Fruit fly (Drosophila melanogaster) whole organism, embryonic: ENCODE results near the gene CG46314.
A peak's percentile ranks its signal among the peaks of the same experiment; 100 is the strongest.

Source experiments
- Adf1 ChIP-seq: fragments of 200-800 bp; sonication (Bioruptor generic); IDR thresholded peaks from 2 replicates; pipeline ENCODE4 v1.3.6; 2022; ENCODE audit warnings: missing biosample characterization, missing genetic modification characterization
- Bdp1 ChIP-seq: fragments of 200-800 bp; sonication (Bioruptor generic); optimal IDR thresholded peaks from 3 replicates; lab custom pipeline; 2016; ENCODE audit warnings: missing biosample characterization, missing genetic modification characterization
- Bgb ChIP-seq: fragments of 200-800 bp; sonication (Bioruptor generic); IDR thresholded peaks from 2 replicates; pipeline ENCODE4 v1.3.6; 2022; ENCODE audit warnings: missing biosample characterization, missing genetic modification characterization; ENCODE audit not compliant: partially characterized antibody
- CG10274 ChIP-seq: fragments of 200-800 bp; sonication (Bioruptor generic); optimal IDR thresholded peaks from 3 replicates; lab custom pipeline; 2017; ENCODE audit warnings: missing biosample characterization, mild to moderate bottlenecking, missing genetic modification characterization
- CG10431 ChIP-seq: fragments of 200-800 bp; sonication (Bioruptor generic); optimal IDR thresholded peaks from 3 replicates; lab custom pipeline; 2018; ENCODE audit warnings: missing biosample characterization, mild to moderate bottlenecking, missing genetic modification characterization
- CG10543 ChIP-seq: fragments of 200-800 bp; sonication (Bioruptor generic); optimal IDR thresholded peaks from 3 replicates; lab custom pipeline; 2017; ENCODE audit warnings: missing biosample characterization, mild to moderate bottlenecking, missing genetic modification characterization, moderate library complexity
- CG11398 ChIP-seq: fragments of 200-800 bp; sonication (Bioruptor generic); optimal IDR thresholded peaks from 2 replicates; lab custom pipeline; 2016; ENCODE audit warnings: missing biosample characterization, missing genetic modification characterization
- CG11504 ChIP-seq: fragments of 200-800 bp; sonication (Bioruptor generic); optimal IDR thresholded peaks from 3 replicates; lab custom pipeline; 2019; ENCODE audit warnings: missing biosample characterization, mild to moderate bottlenecking, missing genetic modification characterization, moderate library complexity
- CG12391 ChIP-seq: fragments of 200-800 bp; sonication (Bioruptor generic); optimal IDR thresholded peaks from 3 replicates; lab custom pipeline; 2018; ENCODE audit warnings: missing biosample characterization, mild to moderate bottlenecking, missing genetic modification characterization, moderate library complexity
- CG13296 ChIP-seq: fragments of 200-800 bp; sonication (Bioruptor generic); optimal IDR thresholded peaks from 3 replicates; lab custom pipeline; 2018; ENCODE audit warnings: missing biosample characterization, mild to moderate bottlenecking, missing genetic modification characterization
- CG13624 ChIP-seq: fragments of 200-800 bp; sonication (Bioruptor generic); optimal IDR thresholded peaks from 2 replicates; lab custom pipeline; 2016; ENCODE audit warnings: missing biosample characterization, missing genetic modification characterization
- CG15479 ChIP-seq: fragments of 200-800 bp; sonication (Bioruptor generic); optimal IDR thresholded peaks from 3 replicates; lab custom pipeline; 2019; ENCODE audit warnings: missing biosample characterization, mild to moderate bottlenecking, missing genetic modification characterization, moderate library complexity
- CG1603 ChIP-seq: fragments of 200-800 bp; sonication (Bioruptor generic); optimal IDR thresholded peaks from 2 replicates; lab custom pipeline; 2019; ENCODE audit warnings: missing biosample characterization, mild to moderate bottlenecking, missing genetic modification characterization, moderate library complexity
- CG17912 ChIP-seq: fragments of 200-800 bp; sonication (Bioruptor generic); optimal IDR thresholded peaks from 2 replicates; lab custom pipeline; 2018; ENCODE audit warnings: missing biosample characterization, mild to moderate bottlenecking, missing genetic modification characterization
- CG18011 ChIP-seq: fragments of 200-800 bp; sonication (Bioruptor generic); optimal IDR thresholded peaks from 2 replicates; lab custom pipeline; 2017; ENCODE audit warnings: missing biosample characterization, missing genetic modification characterization, mild to moderate bottlenecking, moderate library complexity, missing genotype
- CG2199 ChIP-seq: fragments of 200-800 bp; sonication (Bioruptor generic); IDR thresholded peaks from 3 replicates; pipeline ENCODE4 v1.3.6; 2022; ENCODE audit warnings: missing biosample characterization, missing genetic modification characterization
- CG2712 ChIP-seq: fragments of 200-800 bp; optimal IDR thresholded peaks from 3 replicates; lab custom pipeline; 2019; ENCODE audit warnings: missing biosample characterization, mild to moderate bottlenecking, missing genetic modification characterization, moderate library complexity
- CG3847 ChIP-seq: fragments of 200-800 bp; sonication (Bioruptor generic); IDR thresholded peaks from 2 replicates; pipeline ENCODE4 v1.3.6; 2022; ENCODE audit warnings: missing biosample characterization, missing genetic modification characterization
- CG4820 ChIP-seq: fragments of 200-800 bp; sonication (Bioruptor generic); optimal IDR thresholded peaks from 3 replicates; lab custom pipeline; 2016; ENCODE audit warnings: missing biosample characterization, missing genetic modification characterization
- CG8290 ChIP-seq, 3 experiments: fragments of 200-800 bp; sonication (Bioruptor generic); optimal IDR thresholded peaks; 2 replicates each; lab custom pipeline; 2016 to 2019; ENCODE audit warnings: missing biosample characterization in 3 of 3, missing genetic modification characterization in 3 of 3, mild to moderate bottlenecking in 2 of 3, moderate library complexity in 1 of 3
- Dp ChIP-seq: fragments of 200-800 bp; sonication (Bioruptor generic); optimal IDR thresholded peaks from 2 replicates; lab custom pipeline; 2018; ENCODE audit warnings: missing biosample characterization, mild to moderate bottlenecking, missing genetic modification characterization, moderate library complexity
- E2f1 ChIP-seq: fragments of 200-800 bp; sonication (Bioruptor generic); IDR thresholded peaks from 2 replicates; pipeline ENCODE4 v1.3.6; 2022; ENCODE audit warnings: missing biosample characterization, missing genetic modification characterization
- Eip74EF ChIP-seq, 2 experiments: fragments of 200-800 bp in 1 of 2; fragments of >200 bp in 1 of 2; sonication (Bioruptor generic) in 1 of 2; optimal IDR thresholded peaks; 2 replicates each; lab custom pipeline; 2017 to 2019; ENCODE audit warnings: missing biosample characterization in 2 of 2, missing genetic modification characterization in 2 of 2, mild to moderate bottlenecking in 1 of 2, moderate library complexity in 1 of 2
- Gug ChIP-seq: fragments of 200-800 bp; sonication (Bioruptor generic); IDR thresholded peaks from 4 replicates; pipeline ENCODE4 v1.3.6; 2022; ENCODE audit warnings: missing biosample characterization, missing genetic modification characterization
- HLH54F ChIP-seq: fragments of 200-800 bp; sonication (Bioruptor generic); optimal IDR thresholded peaks from 3 replicates; lab custom pipeline; 2016; ENCODE audit warnings: missing biosample characterization, missing genetic modification characterization
- Hey ChIP-seq: fragments of 200-800 bp; sonication (Bioruptor generic); optimal IDR thresholded peaks from 3 replicates; lab custom pipeline; 2018; ENCODE audit warnings: missing biosample characterization, mild to moderate bottlenecking, missing genetic modification characterization
- Hmr ChIP-seq: fragments of 200-800 bp; sonication (Bioruptor generic); optimal IDR thresholded peaks from 3 replicates; lab custom pipeline; 2017; ENCODE audit warnings: mild to moderate bottlenecking, missing biosample characterization, missing genetic modification reagents, missing genetic modification characterization
- Hr78 ChIP-seq, 2 experiments: fragments of 200-800 bp in 1 of 2; fragments of >200 bp in 1 of 2; sonication (Bioruptor generic) in 1 of 2; optimal IDR thresholded peaks; 2 replicates each; lab custom pipeline; 2017 to 2019; ENCODE audit warnings: missing biosample characterization in 2 of 2, missing genetic modification characterization in 2 of 2, mild to moderate bottlenecking in 1 of 2, moderate library complexity in 1 of 2
- Jarid2 ChIP-seq: fragments of 200-800 bp; sonication (Bioruptor generic); optimal IDR thresholded peaks from 3 replicates; lab custom pipeline; 2017; ENCODE audit warnings: mild to moderate bottlenecking, missing biosample characterization, missing genetic modification reagents, missing genetic modification characterization
- Kr ChIP-seq: fragments of 200-800 bp; sonication (Bioruptor generic); optimal IDR thresholded peaks from 2 replicates; lab custom pipeline; 2017; ENCODE audit warnings: missing biosample characterization, mild to moderate bottlenecking, missing genetic modification characterization
- Lhr ChIP-seq: fragments of 200-800 bp; sonication (Bioruptor generic); optimal IDR thresholded peaks from 3 replicates; lab custom pipeline; 2017; ENCODE audit warnings: mild to moderate bottlenecking, missing biosample characterization, missing genetic modification reagents, missing genetic modification characterization
- Neu2 ChIP-seq: fragments of 200-800 bp; sonication (Bioruptor generic); optimal IDR thresholded peaks from 3 replicates; lab custom pipeline; 2016; ENCODE audit warnings: missing biosample characterization, missing genetic modification characterization, borderline replicate concordance
- Tbp ChIP-seq: fragments of >200 bp; optimal IDR thresholded peaks from 2 replicates; lab custom pipeline; 2018; ENCODE audit warnings: missing biosample characterization, missing genetic modification characterization
- Vsx1 ChIP-seq: fragments of 200-800 bp; sonication (Bioruptor generic); optimal IDR thresholded peaks from 2 replicates; lab custom pipeline; 2017; ENCODE audit warnings: missing biosample characterization, mild to moderate bottlenecking, missing genetic modification characterization, missing genetic modification reagents
- ab ChIP-seq: fragments of 200-800 bp; sonication (Bioruptor generic); optimal IDR thresholded peaks from 2 replicates; lab custom pipeline; 2016; ENCODE audit warnings: missing biosample characterization, missing genetic modification characterization
- caup ChIP-seq: fragments of 200-800 bp; sonication (Bioruptor generic); optimal IDR thresholded peaks from 3 replicates; lab custom pipeline; 2017; ENCODE audit warnings: missing biosample characterization, mild to moderate bottlenecking, missing genetic modification characterization, moderate library complexity; ENCODE audit not compliant: severe bottlenecking
- chif ChIP-seq, 2 experiments: fragments of 200-800 bp; sonication (Bioruptor generic); optimal IDR thresholded peaks; 3 replicates each; lab custom pipeline; 2016; ENCODE audit warnings: missing biosample characterization in 2 of 2, missing genetic modification characterization in 2 of 2
- grau ChIP-seq: fragments of 200-800 bp; optimal IDR thresholded peaks from 3 replicates; lab custom pipeline; 2019; ENCODE audit warnings: missing biosample characterization, mild to moderate bottlenecking, missing genetic modification characterization, moderate library complexity
- her ChIP-seq: fragments of 200-800 bp; sonication (Bioruptor generic); optimal IDR thresholded peaks from 2 replicates; lab custom pipeline; 2016; ENCODE audit warnings: missing biosample characterization, missing genetic modification characterization
- nerfin-1 ChIP-seq: fragments of 200-800 bp; sonication (Bioruptor generic); optimal IDR thresholded peaks from 3 replicates; lab custom pipeline; 2019; ENCODE audit warnings: missing biosample characterization, mild to moderate bottlenecking, missing genetic modification characterization, moderate library complexity
- otp ChIP-seq: fragments of 200-800 bp; sonication (Bioruptor generic); IDR thresholded peaks from 3 replicates; pipeline ENCODE4, ENCODE4 v1.3.6; 2022; ENCODE audit warnings: missing biosample characterization, missing genetic modification characterization
- p53 ChIP-seq: fragments of 200-800 bp; sonication (Bioruptor generic); optimal IDR thresholded peaks from 2 replicates; lab custom pipeline; 2016; ENCODE audit warnings: missing biosample characterization, missing genetic modification characterization
- pros ChIP-seq: fragments of 200-800 bp; sonication (Bioruptor generic); optimal IDR thresholded peaks from 3 replicates; lab custom pipeline; 2019; ENCODE audit warnings: missing biosample characterization, mild to moderate bottlenecking, missing genetic modification characterization, moderate library complexity
- schlank ChIP-seq: fragments of 200-800 bp; sonication (Bioruptor generic); optimal IDR thresholded peaks from 2 replicates; lab custom pipeline; 2018; ENCODE audit warnings: missing biosample characterization, mild to moderate bottlenecking, missing genetic modification characterization
- sd ChIP-seq: fragments of 200-800 bp; sonication (Bioruptor generic); optimal IDR thresholded peaks from 3 replicates; lab custom pipeline; 2018; ENCODE audit warnings: missing biosample characterization, mild to moderate bottlenecking, missing genetic modification characterization, moderate library complexity
- sob ChIP-seq: fragments of 200-800 bp; sonication (Bioruptor generic); IDR thresholded peaks from 2 replicates; pipeline ENCODE4 v1.3.6; 2022; ENCODE audit warnings: missing biosample characterization, missing genetic modification characterization
- tio ChIP-seq: fragments of 200-800 bp; sonication (Bioruptor generic); optimal IDR thresholded peaks from 2 replicates; lab custom pipeline; 2017; ENCODE audit warnings: missing biosample characterization, missing genetic modification characterization, inconsistent platforms
- wek ChIP-seq: fragments of 200-800 bp; sonication (Bioruptor generic); optimal IDR thresholded peaks from 3 replicates; lab custom pipeline; 2018; ENCODE audit warnings: missing biosample characterization, mild to moderate bottlenecking, missing genetic modification characterization, moderate library complexity
- zfh1 ChIP-seq: fragments of 200-800 bp; sonication (Bioruptor generic); IDR thresholded peaks from 3 replicates; pipeline ENCODE4 v1.3.6; 2022; ENCODE audit warnings: missing biosample characterization, missing genetic modification characterization

CG46314 gene

DNA sequence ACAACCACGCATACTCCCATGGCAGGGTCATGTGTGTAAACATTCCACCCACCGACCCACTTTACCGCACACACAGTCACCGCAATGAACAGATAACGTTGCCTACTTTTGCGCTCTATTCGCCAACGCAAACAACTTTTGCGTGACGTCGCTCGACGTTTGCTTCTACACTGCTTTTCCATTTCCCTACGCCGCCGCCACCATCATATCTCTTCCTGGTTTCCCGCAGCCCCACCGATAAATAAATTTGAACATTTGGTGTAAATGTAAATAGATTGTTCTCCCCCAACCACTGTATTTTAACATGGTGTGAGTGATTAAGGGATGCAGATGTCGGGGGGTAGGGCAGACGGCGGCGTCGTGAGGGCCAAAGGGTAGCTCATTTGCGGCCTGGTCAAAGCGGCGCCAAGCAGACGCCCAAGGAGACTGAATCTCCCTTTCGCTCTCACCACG lies 10.3 kb downstream of the CG46314 start (continued):
- TF ChIP-seq schlank (tag; lab: Kevin White, UChicago) (no peak), CG11504 (tag; lab: Kevin White, UChicago) (peak; percentile 44), Lhr (no peak), Bdp1 (GFP tag; lab: Kevin White, UChicago) (no peak), Hr78 (GFP tag; optimal IDR thresholded peaks at IDR 0.05; lab: Kevin White, UChicago) (peak in 1 of 2 experiments; percentile 50), HLH54F (no peak), caup (GFP tag; lab: Kevin White, UChicago) (peak; percentile 12), CG13624 (no peak), CG2199 (GFP tag; lab: Robert Waterston, UW) (peak; percentile 88), CG12391 (no peak), CG10543 (GFP tag; lab: Kevin White, UChicago) (peak; percentile 30), Hey (peak; percentile 11), CG10431 (GFP tag; lab: Kevin White, UChicago) (peak; percentile 8), sd (peak; percentile 71), Vsx1 (GFP tag; lab: Kevin White, UChicago) (peak; percentile 18), CG8290 (GFP tag; optimal IDR thresholded peaks at IDR 0.05; lab: Kevin White, UChicago) (no peak), CG8290 (tag; optimal IDR thresholded peaks at IDR 0.05; lab: Kevin White, UChicago) (peak in 1 of 2 experiments; percentile 39), CG1603 (tag; lab: Kevin White, UChicago) (peak; percentile 24), Dp (GFP tag; lab: Kevin White, UChicago) (no peak), CG13296 (GFP tag; lab: Kevin White, UChicago) (no peak), otp (GFP tag; lab: Robert Waterston, UW) (no peak), CG17912 (no peak), CG11398 (GFP tag; lab: Kevin White, UChicago) (no peak), zfh1 (GFP tag; lab: Robert Waterston, UW) (no peak), Eip74EF (GFP tag; optimal IDR thresholded peaks at IDR 0.05; lab: Kevin White, UChicago) (peak in 1 of 2 experiments; percentile 28), wek (GFP tag; lab: Kevin White, UChicago) (no peak), CG18011 (GFP tag; lab: Kevin White, UChicago) (peak; percentile 59), ab (GFP tag; lab: Kevin White, UChicago) (no peak), chif (GFP tag; optimal IDR thresholded peaks at IDR 0.05; lab: Kevin White, UChicago) (peak in 1 of 2 experiments; percentile 6), sob (GFP tag; lab: Robert Waterston, UW) (peak; percentile 39; the same call in 1 of the 2 replicates), pros (GFP tag; lab: Kevin White, UChicago) (peak; percentile 76), CG2712 (tag; lab: Kevin White, UChicago) (peak; percentile 10), Bgb (GFP tag; lab: Robert Waterston, UW) (peak; percentile 24; the same call in 1 of the 2 replicates), p53 (GFP tag; lab: Kevin White, UChicago) (no peak), CG15479 (GFP tag; lab: Kevin White, UChicago) (peak; percentile 34), Kr (GFP tag; lab: Kevin White, UChicago) (peak; percentile 7), grau (tag; lab: Kevin White, UChicago) (no peak), Hmr (GFP tag; lab: Kevin White, UChicago) (peak; percentile 42), nerfin-1 (tag; lab: Kevin White, UChicago) (peak; percentile 10), tio (no peak), CG4820 (GFP tag; lab: Kevin White, UChicago) (no peak), E2f1 (GFP tag; lab: Robert Waterston, UW) (no peak), CG10274 (GFP tag; lab: Kevin White, UChicago) (no peak), CG3847 (GFP tag; lab: Robert Waterston, UW) (no peak), Neu2 (GFP tag; lab: Kevin White, UChicago) (no peak), Jarid2 (GFP tag; lab: Kevin White, UChicago) (no peak), Adf1 (GFP tag; lab: Robert Waterston, UW) (peak; percentile 51; the same call in 1 of the 2 replicates), Tbp (GFP tag; lab: Kevin White, UChicago) (no peak), her (GFP tag; lab: Kevin White, UChicago) (no peak), Gug (GFP tag; lab: Robert Waterston, UW) (no peak)
